Fruit fly (Drosophila melanogaster) whole organism, pupa: ENCODE results near the gene CG17028.

Experiments
- CG10348 ChIP-seq: fragments of 200-800 bp; sonication (Bioruptor generic); IDR thresholded peaks from 2 replicates; pipeline ENCODE4 v1.3.6; 2022; ENCODE audit warnings: missing biosample characterization, missing genetic modification characterization
- CG12605 ChIP-seq: fragments of 200-800 bp; sonication (Bioruptor generic); IDR thresholded peaks from 2 replicates; pipeline ENCODE4 v1.3.6; 2022; ENCODE audit warnings: missing biosample characterization, missing genetic modification characterization
- CG13204 ChIP-seq: fragments of 200-800 bp; sonication (Bioruptor generic); optimal IDR thresholded peaks from 2 replicates; lab custom pipeline; 2018; ENCODE audit warnings: missing biosample characterization, mild to moderate bottlenecking, missing genetic modification characterization, moderate library complexity
- CG14655 ChIP-seq: fragments of 200-800 bp; sonication (Bioruptor generic); optimal IDR thresholded peaks from 3 replicates; lab custom pipeline; 2017; ENCODE audit warnings: mild to moderate bottlenecking, missing biosample characterization, missing genetic modification reagents, missing genetic modification characterization
- CG15710 ChIP-seq: fragments of 200-800 bp; sonication (Bioruptor generic); optimal IDR thresholded peaks from 2 replicates; lab custom pipeline; 2018; ENCODE audit warnings: missing biosample characterization, mild to moderate bottlenecking, missing genetic modification characterization, moderate library complexity
- CG17806 ChIP-seq: fragments of 200-800 bp; sonication (Bioruptor generic); optimal IDR thresholded peaks from 2 replicates; lab custom pipeline; 2018; ENCODE audit warnings: missing biosample characterization, mild to moderate bottlenecking, missing genetic modification characterization, moderate library complexity
- CG32121 ChIP-seq: fragments of 200-800 bp; sonication (Bioruptor generic); IDR thresholded peaks from 2 replicates; pipeline ENCODE4 v1.3.6; 2022; ENCODE audit warnings: missing biosample characterization, missing genetic modification characterization
- CG34367 ChIP-seq: fragments of 200-800 bp; sonication (Bioruptor generic); optimal IDR thresholded peaks from 2 replicates; lab custom pipeline; 2018; ENCODE audit warnings: missing biosample characterization, mild to moderate bottlenecking, missing genetic modification characterization
- CG4496 ChIP-seq: fragments of 200-800 bp; sonication (Bioruptor generic); IDR thresholded peaks from 3 replicates; pipeline ENCODE4 v1.3.6; 2022; ENCODE audit warnings: missing biosample characterization, missing genetic modification characterization
- CG8159 ChIP-seq: fragments of 200-800 bp; sonication (Bioruptor generic); optimal IDR thresholded peaks from 3 replicates; lab custom pipeline; 2018; ENCODE audit warnings: missing biosample characterization, mild to moderate bottlenecking, missing genetic modification characterization, moderate library complexity
- CG8301 ChIP-seq: fragments of 200-800 bp; sonication (Bioruptor generic); optimal IDR thresholded peaks from 2 replicates; lab custom pipeline; 2018; ENCODE audit warnings: missing biosample characterization, mild to moderate bottlenecking, missing genetic modification characterization
- CG9948 ChIP-seq: fragments of 200-800 bp; sonication (Bioruptor generic); optimal IDR thresholded peaks from 2 replicates; lab custom pipeline; 2018; ENCODE audit warnings: missing biosample characterization, mild to moderate bottlenecking, missing genetic modification characterization, moderate library complexity
- D1 ChIP-seq: fragments of 200-800 bp; sonication (Bioruptor generic); optimal IDR thresholded peaks from 2 replicates; lab custom pipeline; 2018; ENCODE audit warnings: missing biosample characterization, mild to moderate bottlenecking, missing genetic modification characterization, moderate library complexity
- EcR ChIP-seq: fragments of 200-800 bp; sonication (Bioruptor generic); optimal IDR thresholded peaks from 3 replicates; lab custom pipeline; 2019; ENCODE audit warnings: missing biosample characterization, missing genetic modification characterization, mild to moderate bottlenecking, moderate library complexity, missing genetic modification reagents
- Ets98B ChIP-seq: fragments of 200-800 bp; sonication (Bioruptor generic); IDR thresholded peaks from 2 replicates; pipeline ENCODE4 v1.3.6; 2022; ENCODE audit warnings: missing biosample characterization, missing genetic modification characterization
- Pif1A ChIP-seq: fragments of 200-800 bp; sonication (Bioruptor generic); optimal IDR thresholded peaks from 3 replicates; lab custom pipeline; 2016; ENCODE audit warnings: missing biosample characterization, missing genetic modification characterization
- Pif1B ChIP-seq: fragments of 200-800 bp; sonication (Bioruptor generic); optimal IDR thresholded peaks from 3 replicates; lab custom pipeline; 2016; ENCODE audit warnings: missing biosample characterization, missing genetic modification characterization
- Snoo ChIP-seq: fragments of 200-800 bp; sonication (Bioruptor generic); optimal IDR thresholded peaks from 3 replicates; lab custom pipeline; 2017; ENCODE audit warnings: missing biosample characterization, mild to moderate bottlenecking, missing genetic modification characterization, inconsistent platforms
- fd96Ca ChIP-seq: fragments of 200-800 bp; sonication (Bioruptor generic); IDR thresholded peaks from 3 replicates; pipeline ENCODE4 v1.3.6; 2022; ENCODE audit warnings: missing biosample characterization, missing genetic modification characterization
- gl ChIP-seq: fragments of 200-800 bp; sonication (Bioruptor generic); optimal IDR thresholded peaks from 2 replicates; lab custom pipeline; 2018; ENCODE audit warnings: missing biosample characterization, mild to moderate bottlenecking, missing genetic modification characterization
- rn ChIP-seq: fragments of 200-800 bp; sonication (Bioruptor generic); IDR thresholded peaks from 2 replicates; pipeline ENCODE4 v1.3.6; 2022; ENCODE audit warnings: missing biosample characterization, missing genetic modification characterization

CG17028 gene

DNA sequence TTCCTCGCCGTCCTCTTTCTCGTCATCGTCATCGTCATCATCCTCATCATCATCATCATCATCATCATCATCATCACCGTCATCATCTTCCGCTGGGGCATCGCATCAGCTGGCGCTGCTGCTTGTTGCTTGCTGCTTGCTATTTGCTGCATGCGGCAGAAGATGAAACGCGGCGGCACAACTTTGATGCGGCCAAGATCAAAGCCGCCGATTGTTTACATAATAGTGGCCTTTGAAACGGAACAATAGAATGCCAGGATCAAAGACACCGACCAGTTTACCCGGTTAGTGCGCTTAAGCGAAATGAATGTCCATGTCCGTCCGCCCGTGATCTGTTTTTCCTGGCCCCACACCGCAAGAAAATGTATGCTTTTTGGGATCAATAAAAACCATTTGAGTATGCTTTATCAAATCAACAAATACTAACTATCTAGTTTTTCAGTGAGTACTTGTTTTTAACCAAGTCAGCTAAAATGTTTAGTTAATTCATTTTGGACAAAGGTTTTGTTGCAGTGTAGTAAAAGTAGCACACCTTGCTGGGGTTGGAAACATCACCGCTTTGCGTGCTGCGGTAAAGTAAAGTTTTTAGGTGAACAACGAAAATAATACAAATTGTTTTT, 42.9 kb downstream of the CG17028 start:
- TF ChIP-seq Snoo (tag; lab: Kevin White, UChicago) (no peak), CG10348 (GFP tag; lab: Robert Waterston, UW) (no peak), D1 (no peak), CG4496 (GFP tag; lab: Robert Waterston, UW) (peak; percentile 51; the same call in 1 of the 3 replicates), CG15710 (tag; lab: Kevin White, UChicago) (peak; percentile 44), gl (tag; lab: Kevin White, UChicago) (no peak), Ets98B (GFP tag; lab: Robert Waterston, UW) (peak; percentile 40; the same call in 1 of the 2 replicates), rn (GFP tag; lab: Robert Waterston, UW) (no peak), CG9948 (tag; lab: Kevin White, UChicago) (peak; percentile 43), CG8301 (tag; lab: Kevin White, UChicago) (peak; percentile 68), CG17806 (peak; percentile 55), CG8159 (peak; percentile 58), Pif1B (peak; percentile 40), CG13204 (GFP tag; lab: Kevin White, UChicago) (no peak), fd96Ca (GFP tag; lab: Robert Waterston, UW) (peak; percentile 60; the same call in 2 of the 3 replicates), Pif1A (peak; percentile 61), EcR (GFP tag; lab: Kevin White, UChicago) (no peak), CG34367 (peak; percentile 31), CG14655 (GFP tag; lab: Kevin White, UChicago) (peak; percentile 66), CG32121 (no peak)

DNA sequence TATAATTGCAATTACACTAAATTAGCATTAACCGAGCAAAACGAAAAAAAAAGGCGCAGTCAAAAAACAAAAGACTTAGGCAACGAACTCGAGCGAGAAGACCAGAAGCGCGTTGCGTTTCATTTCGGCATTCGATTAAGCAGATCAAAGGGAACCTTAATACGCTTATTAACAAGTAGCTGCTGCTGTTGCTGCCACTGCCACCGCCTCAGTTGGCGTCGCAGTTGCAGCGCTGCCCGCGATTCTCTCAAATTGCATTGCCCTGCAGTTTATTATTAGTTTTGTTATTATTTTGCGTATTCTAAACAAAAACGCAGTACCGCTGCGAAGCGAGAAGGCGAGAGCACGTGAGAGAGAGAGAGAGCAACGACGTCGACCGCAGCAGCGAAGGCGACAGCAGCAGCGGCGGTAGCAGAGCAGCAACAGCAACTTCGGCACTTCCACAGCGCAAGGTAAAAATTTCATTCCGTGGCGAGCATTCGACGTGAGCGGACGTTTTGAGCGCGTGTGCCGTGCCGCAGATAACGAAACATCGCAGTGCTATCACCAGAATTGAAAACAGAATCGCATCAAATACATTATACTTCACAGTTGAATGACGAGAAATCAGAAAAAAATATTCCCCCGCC, 44.8 kb downstream of the CG17028 start, which contains the start of gene Notum:
TSS of gene Notum (plus strand) at position 461 of the 629 bp plus-strand sequence.
- peak; percentile 19; the same call in 1 of the 2 replicates for TF ChIP-seq Ets98B (GFP tag; lab: Robert Waterston, UW)
- no peak for TF ChIP-seq CG8159
- peak; percentile 76 for TF ChIP-seq CG13204 (GFP tag; lab: Kevin White, UChicago)
- no peak for TF ChIP-seq EcR (GFP tag; lab: Kevin White, UChicago)

DNA sequence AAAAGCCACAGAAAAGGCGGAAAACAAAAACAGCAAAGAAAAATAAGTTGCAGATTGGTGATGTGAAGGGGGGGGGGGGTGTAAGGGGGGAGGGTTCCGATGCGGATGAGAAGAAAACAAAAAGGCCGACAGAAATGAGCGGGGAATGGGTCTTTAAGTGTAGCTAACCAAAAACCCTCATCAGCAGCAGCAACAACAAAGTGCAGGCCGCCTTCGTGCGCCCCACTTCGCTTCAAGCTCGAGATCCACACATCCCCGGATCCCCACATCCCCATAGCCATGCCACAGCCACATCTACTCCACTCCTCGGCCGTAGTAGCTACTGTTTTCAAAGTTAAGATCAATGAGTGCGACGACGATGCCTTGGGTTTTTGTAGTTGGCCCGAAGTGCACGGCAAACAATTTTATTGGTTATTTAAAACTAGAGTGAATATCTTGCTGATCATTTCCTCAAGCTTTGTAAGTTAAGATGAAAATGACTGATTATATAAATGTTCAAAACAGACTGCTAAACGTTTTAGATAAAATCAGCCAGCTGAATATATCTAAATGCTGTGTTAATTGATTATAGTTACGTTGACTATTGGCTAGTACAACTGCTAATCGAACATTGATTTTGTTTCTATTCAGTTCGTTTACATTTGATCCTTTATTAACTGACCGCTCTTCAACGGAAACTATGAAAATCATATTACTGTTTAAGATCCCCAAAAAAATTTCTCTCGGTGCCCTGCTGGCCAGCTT, 46.1 kb downstream of the CG17028 start:
- TF ChIP-seq CG14655 (GFP tag; lab: Kevin White, UChicago) (peak; percentile 58), CG12605 (GFP tag; lab: Robert Waterston, UW) (no peak), CG8301 (tag; lab: Kevin White, UChicago) (peak; percentile 50), Snoo (tag; lab: Kevin White, UChicago) (peak; percentile 59), CG9948 (tag; lab: Kevin White, UChicago) (peak; percentile 56), D1 (no peak), CG10348 (GFP tag; lab: Robert Waterston, UW) (no peak), CG32121 (no peak), fd96Ca (GFP tag; lab: Robert Waterston, UW) (peak; percentile 16; the same call in 1 of the 3 replicates), CG34367 (peak; percentile 42), EcR (GFP tag; lab: Kevin White, UChicago) (no peak), Ets98B (GFP tag; lab: Robert Waterston, UW) (no peak), CG15710 (tag; lab: Kevin White, UChicago) (peak; percentile 56), CG13204 (GFP tag; lab: Kevin White, UChicago) (peak; percentile 66), CG4496 (GFP tag; lab: Robert Waterston, UW) (no peak), gl (tag; lab: Kevin White, UChicago) (no peak), CG17806 (peak; percentile 59), rn (GFP tag; lab: Robert Waterston, UW) (no peak), CG8159 (peak; percentile 71), Pif1B (peak; percentile 32), Pif1A (peak; percentile 67)

DNA sequence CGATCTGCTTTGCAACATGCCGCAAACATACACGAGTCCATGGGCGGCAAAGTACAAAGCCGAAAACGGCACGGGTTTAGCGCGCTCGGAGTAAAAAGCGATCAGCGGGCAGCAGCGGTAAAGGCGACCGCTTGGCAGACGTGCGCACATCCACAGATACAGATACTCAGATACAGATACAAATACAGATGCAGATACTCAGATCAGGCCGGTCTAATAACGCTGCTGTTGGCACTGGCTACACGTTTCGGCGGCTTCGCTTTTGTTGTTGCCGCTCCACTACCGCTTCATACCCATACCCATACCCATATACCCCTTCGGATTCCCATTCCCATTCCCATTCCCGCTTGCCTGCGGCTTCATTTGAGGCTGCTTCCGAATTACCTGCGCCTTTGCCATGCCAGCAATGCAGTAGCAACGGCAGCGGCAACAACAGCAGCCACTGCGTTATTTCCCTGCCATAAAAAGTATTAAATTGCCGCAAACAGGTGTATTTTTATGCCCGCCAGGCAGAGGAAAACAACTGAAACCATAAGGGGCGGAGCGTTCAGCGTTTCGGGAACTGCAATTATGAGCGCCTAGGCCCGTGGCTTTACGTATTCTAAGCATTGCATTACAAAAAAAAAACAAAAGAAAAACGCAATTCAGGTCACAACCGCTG, 46.8 kb downstream of the CG17028 start:
- no peak for TF ChIP-seq CG12605 (GFP tag; lab: Robert Waterston, UW)
- peak; percentile 52 for TF ChIP-seq CG13204 (GFP tag; lab: Kevin White, UChicago)
- TF ChIP-seq, all 21 proteins: peak for 1

DNA sequence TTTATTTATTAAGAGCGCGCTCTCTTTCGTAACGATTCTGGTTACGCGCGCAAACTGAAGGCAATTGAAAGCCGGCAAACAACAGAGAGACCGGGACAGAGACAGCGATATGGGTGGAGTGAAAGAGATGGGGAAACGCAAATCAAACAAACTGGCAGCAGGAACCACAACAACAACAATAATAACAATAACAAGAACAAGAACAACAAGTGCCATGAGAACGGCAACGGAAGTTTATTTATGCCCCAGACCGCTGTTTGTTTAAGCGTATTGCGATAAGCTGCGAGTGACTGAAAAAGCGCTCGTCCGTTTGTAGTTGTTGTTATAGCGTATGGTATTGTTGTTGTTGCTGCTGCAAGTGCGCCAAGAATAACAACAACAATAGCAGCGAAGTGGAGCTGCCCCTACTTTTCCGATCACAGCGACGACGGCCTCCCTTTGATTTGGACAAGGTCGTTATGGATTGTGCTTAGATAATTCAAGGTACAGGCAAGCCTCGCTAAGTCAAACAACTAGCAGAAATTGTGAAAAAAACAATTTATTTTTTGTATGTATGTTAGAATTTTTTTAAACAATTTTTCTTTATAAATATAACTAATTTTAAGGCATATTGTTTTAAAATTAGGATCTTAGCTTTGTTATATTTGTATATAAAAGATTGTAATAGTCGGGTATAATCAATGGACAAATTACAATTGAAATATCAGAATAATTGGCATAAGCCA, 47.9 kb downstream of the CG17028 start:
- TF ChIP-seq CG15710 (tag; lab: Kevin White, UChicago): no peak
- peak; percentile 54; the same call in 2 of the 3 replicates for TF ChIP-seq fd96Ca (GFP tag; lab: Robert Waterston, UW)
- no peak for TF ChIP-seq CG8301 (tag; lab: Kevin White, UChicago)
- TF ChIP-seq Ets98B (GFP tag; lab: Robert Waterston, UW): 0 out of 2 replicates have a peak, but pooled peaks have one; percentile 16
- no peak for TF ChIP-seq CG12605 (GFP tag; lab: Robert Waterston, UW)
- TF ChIP-seq CG14655 (GFP tag; lab: Kevin White, UChicago): peak; percentile 35
- peak; percentile 6 for TF ChIP-seq Snoo (tag; lab: Kevin White, UChicago)
- TF ChIP-seq CG13204 (GFP tag; lab: Kevin White, UChicago): peak; percentile 51
- peak; percentile 7 for TF ChIP-seq CG34367
- TF ChIP-seq Pif1A: peak; percentile 50
- peak; percentile 32 for TF ChIP-seq Pif1B
- peak; percentile 20 for TF ChIP-seq gl (tag; lab: Kevin White, UChicago)
